Fruit fly (Drosophila melanogaster): ENCODE data around the gene ND-51.

dm6 chr2L:6109313-6109847 lies 46.8 kb upstream of the ND-51 start:
- TF ChIP-seq Clk (GFP tag; optimal IDR thresholded peaks at IDR 0.05) = no peak
- TF ChIP-seq CG5204 (GFP tag; optimal IDR thresholded peaks at IDR 0.05) = no peak
- no peak for TF ChIP-seq CG1620 (GFP tag; optimal IDR thresholded peaks at IDR 0.05)
- no peak for TF ChIP-seq CG12768 (GFP tag; optimal IDR thresholded peaks at IDR 0.05)
